Fruit fly (Drosophila melanogaster) whole organism, embryonic: ENCODE data around the gene Cortactin.

Source experiments
- Adf1 ChIP-seq: fragments of 200-800 bp; sonication (Bioruptor generic); IDR thresholded peaks from 2 replicates; pipeline ENCODE4 v1.3.6; 2022; ENCODE audit warnings: missing biosample characterization, missing genetic modification characterization
- Antp ChIP-seq: fragments of 200-800 bp; sonication (Bioruptor generic); optimal IDR thresholded peaks from 3 replicates; lab custom pipeline; 2016; ENCODE audit warnings: missing biosample characterization, missing genetic modification characterization
- BEAF-32 ChIP-seq: fragments of 200-800 bp; sonication (Bioruptor generic); optimal IDR thresholded peaks from 3 replicates; lab custom pipeline; 2017; ENCODE audit warnings: missing biosample characterization, missing genetic modification characterization, mild to moderate bottlenecking, moderate library complexity, missing genetic modification reagents
- CG10147 ChIP-seq: fragments of 200-800 bp; sonication (Bioruptor generic); optimal IDR thresholded peaks from 2 replicates; lab custom pipeline; 2019; ENCODE audit warnings: missing biosample characterization, mild to moderate bottlenecking, missing genetic modification characterization, moderate library complexity
- CG11093 ChIP-seq: fragments of 200-800 bp; sonication (Bioruptor generic); IDR thresholded peaks from 3 replicates; pipeline ENCODE4 v1.3.6; 2022; ENCODE audit warnings: missing biosample characterization, missing genetic modification characterization
- CG13123 ChIP-seq: fragments of 200-800 bp; sonication (Bioruptor generic); optimal IDR thresholded peaks from 2 replicates; lab custom pipeline; 2016; ENCODE audit warnings: missing biosample characterization, missing genetic modification characterization
- CG1602 ChIP-seq: fragments of 200-800 bp; sonication (Bioruptor generic); optimal IDR thresholded peaks from 3 replicates; lab custom pipeline; 2016; ENCODE audit warnings: missing biosample characterization, missing genetic modification characterization
- CG2129 ChIP-seq: fragments of 200-800 bp; sonication (Bioruptor generic); IDR thresholded peaks from 2 replicates; pipeline ENCODE4 v1.3.6; 2022; ENCODE audit warnings: missing biosample characterization, missing genetic modification characterization; ENCODE audit not compliant: partially characterized antibody
- CG2875 ChIP-seq: fragments of 200-800 bp; sonication (Bioruptor generic); optimal IDR thresholded peaks from 2 replicates; lab custom pipeline; 2017; ENCODE audit warnings: missing biosample characterization, mild to moderate bottlenecking, missing genetic modification characterization, missing genetic modification reagents
- CG32532 ChIP-seq: fragments of 200-800 bp; sonication (Bioruptor generic); IDR thresholded peaks from 2 replicates; pipeline ENCODE4 v1.3.6; 2022; ENCODE audit warnings: missing biosample characterization, missing genetic modification characterization
- CG34422 ChIP-seq: fragments of 200-800 bp; sonication (Bioruptor generic); IDR thresholded peaks from 3 replicates; pipeline ENCODE4 v1.3.6; 2022; ENCODE audit warnings: missing biosample characterization, missing genetic modification characterization
- CG43689 ChIP-seq: fragments of 200-800 bp; sonication (Bioruptor generic); IDR thresholded peaks from 2 replicates; pipeline ENCODE4 v1.3.6; 2022; ENCODE audit warnings: missing biosample characterization, missing genetic modification characterization
- CG6683 ChIP-seq: fragments of 200-800 bp; sonication (Bioruptor generic); optimal IDR thresholded peaks from 2 replicates; lab custom pipeline; 2017; ENCODE audit warnings: missing biosample characterization, mild to moderate bottlenecking, missing genetic modification characterization, missing genetic modification reagents
- CG7786 ChIP-seq: fragments of 200-800 bp; sonication (Bioruptor generic); optimal IDR thresholded peaks from 2 replicates; lab custom pipeline; 2016; ENCODE audit warnings: missing biosample characterization, missing genetic modification characterization
- CG7963 ChIP-seq: fragments of 200-800 bp; sonication (Bioruptor generic); IDR thresholded peaks from 3 replicates; pipeline ENCODE4 v1.3.6; 2022; ENCODE audit warnings: missing biosample characterization, missing genetic modification characterization; ENCODE audit not compliant: partially characterized antibody
- CG8359 ChIP-seq: fragments of 200-800 bp; sonication (Bioruptor generic); optimal IDR thresholded peaks from 2 replicates; lab custom pipeline; 2017; ENCODE audit warnings: missing biosample characterization, mild to moderate bottlenecking, missing genetic modification characterization, borderline replicate concordance
- CG9609 ChIP-seq: fragments of 200-800 bp; sonication (Bioruptor generic); optimal IDR thresholded peaks from 3 replicates; lab custom pipeline; 2016; ENCODE audit warnings: missing biosample characterization, missing genetic modification characterization
- Chrac-16 ChIP-seq: fragments of 200-800 bp; sonication (Bioruptor generic); optimal IDR thresholded peaks from 3 replicates; lab custom pipeline; 2016; ENCODE audit warnings: missing biosample characterization, missing genetic modification characterization
- Dip3 ChIP-seq: fragments of 200-800 bp; sonication (Bioruptor generic); optimal IDR thresholded peaks from 3 replicates; lab custom pipeline; 2016; ENCODE audit warnings: missing biosample characterization, missing genetic modification characterization
- E2f2 ChIP-seq: fragments of 200-800 bp; sonication (Bioruptor generic); IDR thresholded peaks from 2 replicates; pipeline ENCODE4 v1.3.6; 2022; ENCODE audit warnings: missing biosample characterization, missing genetic modification characterization
- Ets97D ChIP-seq: fragments of 200-800 bp; sonication (Bioruptor generic); optimal IDR thresholded peaks from 3 replicates; lab custom pipeline; 2016; ENCODE audit warnings: missing biosample characterization, missing genetic modification characterization
- HLH54F ChIP-seq: fragments of 200-800 bp; sonication (Bioruptor generic); optimal IDR thresholded peaks from 3 replicates; lab custom pipeline; 2016; ENCODE audit warnings: missing biosample characterization, missing genetic modification characterization
- Hmx ChIP-seq: fragments of 200-800 bp; sonication (Bioruptor generic); optimal IDR thresholded peaks from 2 replicates; lab custom pipeline; 2016; ENCODE audit warnings: missing biosample characterization, missing genetic modification characterization
- Hr39 ChIP-seq: fragments of >200 bp; optimal IDR thresholded peaks from 2 replicates; lab custom pipeline; 2017
- Hsf ChIP-seq: fragments of 200-800 bp; sonication (Bioruptor generic); optimal IDR thresholded peaks from 3 replicates; lab custom pipeline; 2016; ENCODE audit warnings: missing biosample characterization, missing genetic modification characterization
- Lhr ChIP-seq: fragments of 200-800 bp; sonication (Bioruptor generic); optimal IDR thresholded peaks from 3 replicates; lab custom pipeline; 2017; ENCODE audit warnings: mild to moderate bottlenecking, missing biosample characterization, missing genetic modification reagents, missing genetic modification characterization
- Meics ChIP-seq: fragments of 200-800 bp; sonication (Bioruptor generic); optimal IDR thresholded peaks from 2 replicates; lab custom pipeline; 2017; ENCODE audit warnings: missing biosample characterization, mild to moderate bottlenecking, missing genetic modification characterization
- Optix ChIP-seq: fragments of 200-800 bp; sonication (Bioruptor generic); IDR thresholded peaks from 3 replicates; pipeline ENCODE4 v1.3.6; 2022; ENCODE audit warnings: missing biosample characterization, missing genetic modification characterization
- Sry-δ ChIP-seq: fragments of 200-800 bp; sonication (Bioruptor generic); optimal IDR thresholded peaks from 2 replicates; lab custom pipeline; 2016; ENCODE audit warnings: missing biosample characterization, missing genetic modification characterization
- aop ChIP-seq: fragments of 200-800 bp; sonication (Bioruptor generic); IDR thresholded peaks from 2 replicates; pipeline ENCODE4 v1.3.6; 2022; ENCODE audit warnings: missing biosample characterization, missing genetic modification characterization
- az2 ChIP-seq: fragments of 200-800 bp; sonication (Bioruptor generic); optimal IDR thresholded peaks from 3 replicates; lab custom pipeline; 2016; ENCODE audit warnings: missing biosample characterization, missing genetic modification characterization
- bbx ChIP-seq: fragments of 200-800 bp; sonication (Bioruptor generic); IDR thresholded peaks from 2 replicates; pipeline ENCODE4 v1.3.6; 2022; ENCODE audit warnings: missing biosample characterization, missing genetic modification characterization; ENCODE audit not compliant: partially characterized antibody
- chm ChIP-seq: fragments of 200-800 bp; sonication (Bioruptor generic); IDR thresholded peaks from 2 replicates; pipeline ENCODE4 v1.3.6; 2022; ENCODE audit warnings: missing biosample characterization, missing genetic modification characterization
- crol ChIP-seq: fragments of 200-800 bp; sonication (Bioruptor generic); IDR thresholded peaks from 2 replicates; pipeline ENCODE4 v1.3.6; 2022; ENCODE audit warnings: missing biosample characterization, missing genetic modification characterization
- cwo ChIP-seq: fragments of 200-800 bp; sonication (Bioruptor generic); optimal IDR thresholded peaks from 3 replicates; lab custom pipeline; 2017; ENCODE audit warnings: missing biosample characterization, missing genetic modification characterization, mild to moderate bottlenecking, moderate library complexity, missing genetic modification reagents
- fd96Cb ChIP-seq: fragments of 200-800 bp; sonication (Bioruptor generic); optimal IDR thresholded peaks from 2 replicates; lab custom pipeline; 2018; ENCODE audit warnings: missing biosample characterization, mild to moderate bottlenecking, missing genetic modification characterization, moderate library complexity
- gsb ChIP-seq: fragments of 200-800 bp; sonication (Bioruptor generic); IDR thresholded peaks from 2 replicates; pipeline ENCODE4 v1.3.6; 2022; ENCODE audit warnings: missing biosample characterization, missing genetic modification characterization
- hb ChIP-seq: fragments of 200-800 bp; sonication (Bioruptor generic); IDR thresholded peaks from 3 replicates; pipeline ENCODE4 v1.3.6; 2022; ENCODE audit warnings: missing biosample characterization, missing genetic modification characterization; ENCODE audit not compliant: partially characterized antibody
- hbn ChIP-seq: fragments of 200-800 bp; sonication (Bioruptor generic); IDR thresholded peaks from 2 replicates; pipeline ENCODE4 v1.3.6; 2022; ENCODE audit warnings: missing biosample characterization, missing genetic modification characterization; ENCODE audit not compliant: partially characterized antibody
- jigr1 ChIP-seq: fragments of 200-800 bp; sonication (Bioruptor generic); IDR thresholded peaks from 3 replicates; pipeline ENCODE4 v1.3.6; 2022; ENCODE audit warnings: missing biosample characterization, missing genetic modification characterization
- mirr ChIP-seq: fragments of 200-800 bp; sonication (Bioruptor generic); optimal IDR thresholded peaks from 3 replicates; lab custom pipeline; 2018; ENCODE audit warnings: missing biosample characterization, mild to moderate bottlenecking, missing genetic modification characterization
- pfk ChIP-seq: fragments of 200-800 bp; sonication (Bioruptor generic); optimal IDR thresholded peaks from 2 replicates; lab custom pipeline; 2018; ENCODE audit warnings: missing biosample characterization, mild to moderate bottlenecking, missing genetic modification characterization, moderate library complexity
- pnt ChIP-seq: fragments of 200-800 bp; sonication (Bioruptor generic); optimal IDR thresholded peaks from 3 replicates; lab custom pipeline; 2016; ENCODE audit warnings: missing biosample characterization, missing genetic modification characterization
- run ChIP-seq: fragments of 200-800 bp; sonication (Bioruptor generic); optimal IDR thresholded peaks from 3 replicates; lab custom pipeline; 2018; ENCODE audit warnings: missing biosample characterization, mild to moderate bottlenecking, missing genetic modification characterization
- scrt ChIP-seq: fragments of 200-800 bp; sonication (Bioruptor generic); optimal IDR thresholded peaks from 2 replicates; lab custom pipeline; 2018; ENCODE audit warnings: missing biosample characterization, mild to moderate bottlenecking, missing genetic modification characterization, moderate library complexity
- seq ChIP-seq: fragments of 200-800 bp; sonication (Bioruptor generic); IDR thresholded peaks from 2 replicates; pipeline ENCODE4 v1.3.6; 2022; ENCODE audit warnings: missing biosample characterization, missing genetic modification characterization
- sim ChIP-seq: fragments of 200-800 bp; sonication (Bioruptor generic); IDR thresholded peaks from 2 replicates; pipeline ENCODE4 v1.3.6; 2022; ENCODE audit warnings: missing biosample characterization, missing genetic modification characterization
- so ChIP-seq: fragments of 200-800 bp; sonication (Bioruptor generic); IDR thresholded peaks from 3 replicates; pipeline ENCODE4 v1.3.6; 2022; ENCODE audit warnings: missing biosample characterization, missing genetic modification characterization
- tll ChIP-seq, 2 experiments: fragments of 200-800 bp in 1 of 2; fragments of >200 bp in 1 of 2; sonication (Bioruptor generic) in 1 of 2; optimal IDR thresholded peaks; 2 replicates each; lab custom pipeline; 2017 to 2019; ENCODE audit warnings: missing biosample characterization in 2 of 2, missing genetic modification characterization in 2 of 2, mild to moderate bottlenecking in 1 of 2, moderate library complexity in 1 of 2

Cortactin gene

DNA sequence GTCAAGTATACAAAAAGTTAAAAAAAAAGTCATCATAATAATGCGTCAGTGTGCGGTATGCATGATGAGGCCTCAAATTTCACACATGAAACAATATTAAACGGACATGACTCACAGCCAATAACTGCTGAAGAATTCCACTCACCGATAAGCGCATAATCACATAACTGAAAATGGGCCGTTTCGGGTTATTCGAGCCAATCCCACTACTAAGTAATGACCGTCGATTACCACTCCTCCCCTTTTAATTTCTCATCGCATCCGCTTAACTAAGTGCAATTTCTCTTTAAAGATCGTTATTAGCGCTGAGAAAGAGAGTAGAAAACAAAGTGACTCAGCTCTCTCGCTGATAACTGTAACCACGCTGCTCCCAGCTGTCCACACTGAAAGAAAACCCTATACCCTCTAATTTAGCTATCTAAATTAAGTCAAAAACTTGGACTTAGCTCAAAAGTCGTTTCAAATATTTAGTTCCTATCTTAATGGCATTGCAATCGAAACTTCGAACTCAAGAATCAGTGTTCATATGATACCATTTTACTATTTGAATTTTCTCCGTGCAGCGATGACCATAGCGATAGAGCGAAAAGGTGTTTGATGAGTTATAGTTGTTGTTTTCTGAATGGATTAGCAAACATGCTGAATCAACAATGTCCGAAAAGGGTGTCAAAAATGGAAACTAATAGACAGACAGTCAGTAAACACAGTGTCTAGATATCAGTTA lies 48.6 kb upstream of the Cortactin start (continued):
- TF ChIP-seq run (peak; percentile 81), aop (GFP tag; lab: Robert Waterston, UW) (peak; percentile 35; the same call in 1 of the 2 replicates), Hsf (GFP tag; lab: Kevin White, UChicago) (peak; percentile 91), mirr (no peak), Ets97D (GFP tag; lab: Kevin White, UChicago) (peak; percentile 68), CG13123 (peak; percentile 80), sim (GFP tag; lab: Robert Waterston, UW) (peak; percentile 65; the same call in 1 of the 2 replicates), fd96Cb (peak; percentile 55), CG10147 (peak; percentile 51), Antp (peak; percentile 88), crol (GFP tag; lab: Robert Waterston, UW) (no peak), HLH54F (GFP tag; lab: Kevin White, UChicago) (peak; percentile 88), BEAF-32 (no peak), tll (GFP tag; optimal IDR thresholded peaks at IDR 0.05; lab: Kevin White, UChicago) (no peak), gsb (GFP tag; lab: Robert Waterston, UW) (peak; percentile 76), seq (peak; percentile 80), CG7963 (GFP tag; lab: Robert Waterston, UW) (no peak), CG2875 (GFP tag; lab: Kevin White, UChicago) (peak; percentile 89), chm (GFP tag; lab: Robert Waterston, UW) (peak; percentile 89), cwo (peak; percentile 49), jigr1 (GFP tag; lab: Robert Waterston, UW) (peak; percentile 46; the same call in 1 of the 3 replicates), CG2129 (no peak), CG43689 (GFP tag; lab: Robert Waterston, UW) (peak; percentile 65), Dip3 (GFP tag; lab: Kevin White, UChicago) (peak; percentile 87), bbx (GFP tag; lab: Robert Waterston, UW) (no peak), Adf1 (no peak; the same call in 1 of the 2 replicates), pfk (GFP tag; lab: Kevin White, UChicago) (peak; percentile 44), E2f2 (GFP tag; lab: Robert Waterston, UW) (peak; percentile 63), Hr39 (no peak), CG1602 (GFP tag; lab: Kevin White, UChicago) (peak; percentile 75), hb (no peak), CG32532 (GFP tag; lab: Robert Waterston, UW) (peak; percentile 91), CG34422 (GFP tag; lab: Robert Waterston, UW) (peak; percentile 88), CG11093 (GFP tag; lab: Robert Waterston, UW) (peak; percentile 68; the same call in 2 of the 3 replicates), CG6683 (GFP tag; lab: Kevin White, UChicago) (no peak), Sry-δ (peak; percentile 59), CG8359 (GFP tag; lab: Kevin White, UChicago) (peak; percentile 57), so (GFP tag; lab: Robert Waterston, UW) (peak; percentile 83), az2 (GFP tag; lab: Kevin White, UChicago) (peak; percentile 82), scrt (GFP tag; lab: Kevin White, UChicago) (peak; percentile 84), Meics (peak; percentile 51), pnt (GFP tag; lab: Kevin White, UChicago) (peak; percentile 87), Lhr (peak; percentile 67), hbn (GFP tag; lab: Robert Waterston, UW) (no peak), CG9609 (GFP tag; lab: Kevin White, UChicago) (peak; percentile 87), Hmx (GFP tag; lab: Kevin White, UChicago) (peak; percentile 59), CG7786 (peak; percentile 91), Optix (peak; percentile 83), Chrac-16 (peak; percentile 80)
